Fruit fly (Drosophila melanogaster): ENCODE measurements around the gene CG11404.

DNA sequence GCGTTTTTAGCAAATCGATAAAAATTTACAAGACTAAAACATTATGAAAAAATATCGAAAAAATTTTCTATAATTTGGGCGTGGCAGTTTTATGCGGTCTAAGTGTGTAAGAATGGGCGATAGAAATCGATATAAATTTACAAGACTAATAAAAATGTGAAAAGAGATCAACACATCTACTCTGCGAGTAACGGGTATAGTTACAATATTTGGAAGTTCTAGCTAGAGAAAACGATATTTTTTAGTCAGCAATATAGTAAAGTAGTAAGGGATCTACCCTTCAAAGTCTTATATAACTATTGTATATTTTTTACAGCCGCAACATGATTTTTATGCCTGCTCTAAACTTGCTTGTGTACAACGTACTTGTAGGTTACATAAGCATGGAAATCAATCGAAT, at the start of gene CG11404:
- TF ChIP-seq CG14655 (GFP tag; optimal IDR thresholded peaks at IDR 0.05), result no peak
- TF ChIP-seq CG4496 (GFP tag; IDR thresholded peaks at IDR 0.05), result no peak
- no peak for TF ChIP-seq Pif1B (GFP tag; optimal IDR thresholded peaks at IDR 0.05)
- TF ChIP-seq EcR (GFP tag; optimal IDR thresholded peaks at IDR 0.05), result no peak
- no peak for TF ChIP-seq gl (tag; optimal IDR thresholded peaks at IDR 0.05)
- no peak for TF ChIP-seq CG15710 (tag; optimal IDR thresholded peaks at IDR 0.05)
- no peak for TF ChIP-seq CG17806 (tag; optimal IDR thresholded peaks at IDR 0.05)
- no peak for TF ChIP-seq CG13204 (GFP tag; optimal IDR thresholded peaks at IDR 0.05)
- TF ChIP-seq CG12605 (GFP tag; IDR thresholded peaks at IDR 0.05), result no peak
- TF ChIP-seq fd96Ca (GFP tag; IDR thresholded peaks at IDR 0.05), result no peak
- no peak for TF ChIP-seq D1 (tag; optimal IDR thresholded peaks at IDR 0.05)

All from whole organism, pupa.